Fruit fly (Drosophila melanogaster): ENCODE results near the gene eIF4E1.

dm6 chr3L:9435315-9435714, 33.1 kb upstream of the eIF4E1 start, which contains the start of gene CG42526:
- peak; percentile 34 for TF ChIP-seq nmo (GFP tag; optimal IDR thresholded peaks at IDR 0.05)
- peak; percentile 54; the same call in 2 of the 3 replicates for TF ChIP-seq ken (GFP tag; IDR thresholded peaks at IDR 0.05)
